Worm (Caenorhabditis elegans) whole organism, L2 larva: ENCODE measurements around the gene pfas-1.
A peak's percentile ranks its signal among the peaks of the same experiment; 100 is the strongest.

Experiments
- C34F6.9 ChIP-seq: fragments of 150-350 bp; optimal IDR thresholded peaks from 2 replicates; lab custom pipeline; 2014; ENCODE audit warnings: missing biosample characterization, missing genetic modification characterization
- F13H6.1 ChIP-seq: sonication (generic microtip); optimal IDR thresholded peaks from 2 replicates; lab custom pipeline; 2016; ENCODE audit warnings: missing genetic modification characterization, missing compliant biosample characterization
- R02D3.7 ChIP-seq: fragments of 150-350 bp; optimal IDR thresholded peaks from 2 replicates; lab custom pipeline; 2014; ENCODE audit warnings: missing biosample characterization, missing genetic modification characterization
- Y55F3AM.14 ChIP-seq: fragments of 200-800 bp; sonication (Bioruptor generic); optimal IDR thresholded peaks from 2 replicates; lab custom pipeline; 2018; ENCODE audit warnings: mild to moderate bottlenecking, missing genetic modification characterization, missing compliant biosample characterization
- ZK546.5 ChIP-seq: sonication (generic microtip); optimal IDR thresholded peaks from 2 replicates; lab custom pipeline; 2017; ENCODE audit warnings: missing biosample characterization, missing genetic modification characterization
- aly-2 ChIP-seq: fragments of 150-350 bp; optimal IDR thresholded peaks from 2 replicates; lab custom pipeline; 2014; ENCODE audit warnings: missing biosample characterization, missing genetic modification characterization
- ceh-82 ChIP-seq: fragments of 150-350 bp; optimal IDR thresholded peaks from 2 replicates; lab custom pipeline; 2014; ENCODE audit warnings: missing biosample characterization, missing genetic modification characterization
- crh-2 ChIP-seq: sonication (generic microtip); optimal IDR thresholded peaks from 2 replicates; lab custom pipeline; 2017; ENCODE audit warnings: missing biosample characterization, missing genetic modification characterization
- dmd-4 ChIP-seq: sonication (generic microtip); optimal IDR thresholded peaks from 2 replicates; lab custom pipeline; 2017; ENCODE audit warnings: missing biosample characterization, missing genetic modification characterization
- egl-27 ChIP-seq: sonication (generic microtip); optimal IDR thresholded peaks from 3 replicates; lab custom pipeline; 2017; ENCODE audit warnings: missing biosample characterization, missing genetic modification reagents, missing genetic modification characterization
- elt-1 ChIP-seq: fragments of 150-350 bp; optimal IDR thresholded peaks from 2 replicates; lab custom pipeline; 2014; ENCODE audit warnings: missing biosample characterization, missing genetic modification characterization
- elt-3 ChIP-seq: sonication (generic microtip); optimal IDR thresholded peaks from 2 replicates; lab custom pipeline; 2017; ENCODE audit warnings: missing biosample characterization, missing genetic modification characterization
- fos-1 ChIP-seq: fragments of 150-350 bp; optimal IDR thresholded peaks from 2 replicates; lab custom pipeline; 2014; ENCODE audit warnings: missing biosample characterization, missing genetic modification characterization
- lin-11 ChIP-seq: fragments of 150-350 bp; sonication (generic microtip); optimal IDR thresholded peaks from 2 replicates; lab custom pipeline; 2014; ENCODE audit warnings: missing biosample characterization, missing genetic modification characterization, inconsistent platforms, mixed read lengths
- lin-13 ChIP-seq: fragments of 150-350 bp; optimal IDR thresholded peaks from 2 replicates; lab custom pipeline; 2014; ENCODE audit warnings: missing biosample characterization, missing genetic modification reagents, missing genetic modification characterization
- lin-39 ChIP-seq: fragments of 150-350 bp; optimal IDR thresholded peaks from 2 replicates; lab custom pipeline; 2014; ENCODE audit warnings: missing biosample characterization, missing genetic modification reagents, missing genetic modification characterization
- lsy-2 ChIP-seq, 2 experiments: fragments of 150-350 bp in 1 of 2; sonication (generic microtip) in 1 of 2; optimal IDR thresholded peaks; 2 replicates each; lab custom pipeline; 2014 to 2017; ENCODE audit warnings: missing biosample characterization in 2 of 2, missing genetic modification characterization in 2 of 2
- mab-5 ChIP-seq: fragments of 150-350 bp; optimal IDR thresholded peaks from 2 replicates; lab custom pipeline; 2014; ENCODE audit warnings: missing biosample characterization, missing genetic modification characterization
- mbf-1 ChIP-seq: sonication (generic microtip); optimal IDR thresholded peaks from 2 replicates; lab custom pipeline; 2017; ENCODE audit warnings: missing biosample characterization, missing genetic modification characterization
- mdl-1 ChIP-seq, 2 experiments: fragments of 150-350 bp in 1 of 2; sonication (generic microtip) in 1 of 2; optimal IDR thresholded peaks; 2 replicates each; lab custom pipeline; 2017; ENCODE audit warnings: missing biosample characterization in 2 of 2, missing genetic modification characterization in 2 of 2
- nhr-11 ChIP-seq: fragments of 150-350 bp; optimal IDR thresholded peaks from 2 replicates; lab custom pipeline; 2014; ENCODE audit warnings: missing biosample characterization, missing genetic modification characterization
- nhr-129 ChIP-seq: fragments of 150-350 bp; optimal IDR thresholded peaks from 2 replicates; lab custom pipeline; 2014; ENCODE audit warnings: missing biosample characterization, missing genetic modification characterization
- nhr-23 ChIP-seq: fragments of 150-350 bp; optimal IDR thresholded peaks from 2 replicates; lab custom pipeline; 2014; ENCODE audit warnings: missing biosample characterization, missing genetic modification reagents, missing genetic modification characterization
- peb-1 ChIP-seq: fragments of 150-350 bp; optimal IDR thresholded peaks from 2 replicates; lab custom pipeline; 2014; ENCODE audit warnings: missing biosample characterization, missing genetic modification characterization
- sem-4 ChIP-seq: fragments of 150-350 bp; optimal IDR thresholded peaks from 2 replicates; lab custom pipeline; 2014; ENCODE audit warnings: missing biosample characterization, missing genetic modification reagents, missing genetic modification characterization
- sma-3 ChIP-seq: sonication (generic microtip); optimal IDR thresholded peaks from 2 replicates; lab custom pipeline; 2016; ENCODE audit warnings: missing genetic modification reagents, missing genetic modification characterization, missing compliant biosample characterization
- sma-9 ChIP-seq, 2 experiments: fragments of 150-350 bp in 1 of 2; sonication (generic microtip) in 1 of 2; optimal IDR thresholded peaks; 2 replicates each; lab custom pipeline; 2014 to 2016; ENCODE audit warnings: missing genetic modification characterization in 2 of 2, mild to moderate bottlenecking in 1 of 2, missing biosample characterization in 1 of 2, missing compliant biosample characterization in 1 of 2, missing genetic modification reagents in 1 of 2, moderate library complexity in 1 of 2
- snpc-4 ChIP-seq: fragments of 150-350 bp; optimal IDR thresholded peaks from 2 replicates; lab custom pipeline; 2014; ENCODE audit warnings: missing biosample characterization, missing genetic modification characterization
- unc-39 ChIP-seq: fragments of 150-350 bp; optimal IDR thresholded peaks from 2 replicates; lab custom pipeline; 2014; ENCODE audit warnings: missing biosample characterization, missing genetic modification characterization
- unc-55 ChIP-seq: fragments of 150-350 bp; sonication (generic microtip); optimal IDR thresholded peaks from 3 replicates; lab custom pipeline; 2014; ENCODE audit warnings: missing biosample characterization, missing genetic modification reagents, missing genetic modification characterization
- zag-1 ChIP-seq: fragments of 150-350 bp; optimal IDR thresholded peaks from 2 replicates; lab custom pipeline; 2014; ENCODE audit warnings: missing biosample characterization, missing genetic modification characterization
- ztf-4 ChIP-seq: fragments of 150-350 bp; optimal IDR thresholded peaks from 2 replicates; lab custom pipeline; 2014; ENCODE audit warnings: missing biosample characterization, missing genetic modification characterization

pfas-1 gene

ce11 chrIII:4657386-4657785 is 14.3 kb upstream of the pfas-1 start:
- TF ChIP-seq crh-2 (tag; lab: Kevin White, UChicago) = no peak
- TF ChIP-seq mab-5 (tag; lab: Kevin White, UChicago) = no peak

DNA sequence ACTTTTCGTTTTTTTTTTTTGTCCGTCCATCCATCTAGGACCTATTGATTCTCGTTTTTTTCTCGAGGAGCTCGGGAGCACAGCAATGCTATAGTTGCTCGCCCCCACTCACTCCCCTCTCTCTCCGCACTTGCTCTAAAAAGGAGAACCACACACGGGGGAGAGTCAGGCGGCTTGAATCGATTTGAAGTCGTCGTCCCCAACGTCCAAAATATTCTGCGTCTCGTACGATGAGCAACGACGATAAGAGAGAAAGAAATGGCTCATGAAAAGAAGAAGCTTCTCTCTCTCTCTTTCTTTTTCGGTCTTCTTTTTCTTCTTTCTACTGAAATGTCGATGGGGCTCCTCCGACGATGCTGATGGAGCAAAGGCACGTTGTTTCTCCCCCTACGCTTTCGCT is 13.3 kb upstream of the pfas-1 start:
- TF ChIP-seq zag-1 (tag; lab: Kevin White, UChicago) = peak; percentile 88
- TF ChIP-seq nhr-23 (tag; lab: Kevin White, UChicago) = no peak
- peak; percentile 35 for TF ChIP-seq sma-9 (GFP tag; optimal IDR thresholded peaks at IDR 0.05; lab: Kevin White, UChicago)
- TF ChIP-seq sma-9 (tag; optimal IDR thresholded peaks at IDR 0.05; lab: Kevin White, UChicago) = no peak
- peak in 1 of 2 experiments; percentile 32 for TF ChIP-seq mdl-1 (tag; optimal IDR thresholded peaks at IDR 0.05; lab: Kevin White, UChicago)
- peak; percentile 68 for TF ChIP-seq nhr-129 (tag; lab: Kevin White, UChicago)
- TF ChIP-seq elt-3 (tag; lab: Kevin White, UChicago) = no peak
- TF ChIP-seq egl-27 (tag; lab: Kevin White, UChicago) = peak; percentile 45
- TF ChIP-seq sem-4 = peak; percentile 42
- TF ChIP-seq mab-5 (tag; lab: Kevin White, UChicago) = peak; percentile 40
- peak; percentile 55 to 70 for TF ChIP-seq lsy-2 (tag; optimal IDR thresholded peaks at IDR 0.05; lab: Kevin White, UChicago)
- TF ChIP-seq fos-1 (tag; lab: Kevin White, UChicago) = no peak
- peak; percentile 72 for TF ChIP-seq crh-2 (tag; lab: Kevin White, UChicago)
- TF ChIP-seq C34F6.9 (tag; lab: Kevin White, UChicago) = peak; percentile 83
- no peak for TF ChIP-seq ceh-82 (tag; lab: Kevin White, UChicago)
- peak; percentile 28 for TF ChIP-seq snpc-4
- peak; percentile 36 for TF ChIP-seq lin-13 (GFP tag; lab: Kevin White, UChicago)
- TF ChIP-seq F13H6.1 (tag; lab: Kevin White, UChicago) = peak; percentile 63
- peak; percentile 70 for TF ChIP-seq lin-11 (tag; lab: Kevin White, UChicago)
- peak; percentile 69 for TF ChIP-seq Y55F3AM.14
- no peak for TF ChIP-seq dmd-4
- TF ChIP-seq unc-55 (GFP tag; lab: Kevin White, UChicago) = peak; percentile 91

DNA sequence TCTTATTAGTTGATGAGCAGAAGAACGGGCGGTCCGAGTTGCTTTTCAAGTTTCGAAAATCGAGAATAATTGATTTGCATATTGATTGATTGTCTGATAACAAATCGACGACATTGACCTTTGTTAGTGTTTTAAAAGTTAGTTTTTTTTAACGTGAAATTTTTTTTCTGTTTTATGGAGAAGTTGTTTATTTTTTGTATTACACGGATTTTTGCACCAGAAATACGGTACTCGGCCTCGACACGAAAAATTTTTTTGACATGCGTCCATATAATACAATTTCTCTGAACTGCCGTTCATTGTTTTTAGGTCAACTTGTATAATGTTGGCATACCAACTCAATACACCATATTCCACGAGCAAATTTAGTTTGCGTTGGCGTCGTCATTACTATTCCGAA is 12.3 kb upstream of the pfas-1 start, which contains the start of gene T23F11.2:
Gene T23F11.2, minus strand, starts transcription at position 101 of the 400 bp plus-strand sequence.
- TF ChIP-seq ceh-82 (tag; lab: Kevin White, UChicago) (no peak), lin-39 (no peak), R02D3.7 (tag; lab: Kevin White, UChicago) (no peak), C34F6.9 (tag; lab: Kevin White, UChicago) (no peak), zag-1 (tag; lab: Kevin White, UChicago) (no peak), nhr-11 (no peak), sma-3 (no peak), mab-5 (tag; lab: Kevin White, UChicago) (no peak), sma-9 (GFP tag; optimal IDR thresholded peaks at IDR 0.05; lab: Kevin White, UChicago) (no peak), sma-9 (tag; optimal IDR thresholded peaks at IDR 0.05; lab: Kevin White, UChicago) (no peak), elt-1 (tag; lab: Kevin White, UChicago) (no peak), mbf-1 (tag; lab: Kevin White, UChicago) (no peak)

DNA sequence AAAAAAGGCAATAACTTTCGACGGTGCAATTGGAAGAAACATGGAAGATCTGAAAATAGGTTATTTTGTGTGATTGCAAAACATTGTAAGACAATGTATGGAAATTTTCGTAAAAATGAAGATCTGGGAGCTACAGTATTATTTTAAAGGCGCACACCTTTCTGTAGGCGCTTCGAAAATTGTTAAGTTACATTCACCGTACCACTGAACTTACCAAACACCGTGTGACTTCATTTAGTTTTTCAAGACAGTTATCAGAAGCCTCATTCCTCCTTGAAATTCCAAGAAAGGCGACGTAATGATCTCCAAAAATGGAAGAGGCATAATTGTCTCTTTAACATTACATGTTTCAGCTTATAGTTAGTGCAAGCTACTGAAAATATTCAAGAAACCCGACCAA is 10.8 kb upstream of the pfas-1 start:
- TF ChIP-seq sma-9 (GFP tag; optimal IDR thresholded peaks at IDR 0.05; lab: Kevin White, UChicago) (no peak), sma-9 (tag; optimal IDR thresholded peaks at IDR 0.05; lab: Kevin White, UChicago) (no peak), ztf-4 (tag; lab: Kevin White, UChicago) (peak; percentile 17)

ce11 chrIII:4653374-4653773 is 10.3 kb upstream of the pfas-1 start:
- TF ChIP-seq peb-1 (tag; lab: Kevin White, UChicago) (no peak), nhr-11 (no peak), crh-2 (tag; lab: Kevin White, UChicago) (no peak), Y55F3AM.14 (no peak), aly-2 (no peak), egl-27 (tag; lab: Kevin White, UChicago) (no peak), ZK546.5 (tag; lab: Kevin White, UChicago) (no peak), mab-5 (tag; lab: Kevin White, UChicago) (no peak), unc-39 (tag; lab: Kevin White, UChicago) (no peak)
